Fruit fly (Drosophila melanogaster): Measurements from ENCODE around the gene yem.

Gene yem

dm6 chr3R:29116167-29116725, 6.4 kb downstream of the yem start, which contains the start of gene Atg14 (continued):
- TF ChIP-seq Med (GFP tag) (peak; percentile 87), repo (GFP tag; optimal IDR thresholded peaks at IDR 0.05) (peak; percentile 19), corto (GFP tag; optimal IDR thresholded peaks at IDR 0.05) (no peak), CG1603 (tag; optimal IDR thresholded peaks at IDR 0.05) (peak; percentile 48), mirr (GFP tag; optimal IDR thresholded peaks at IDR 0.05) (peak; percentile 12), CG8290 (GFP tag; optimal IDR thresholded peaks at IDR 0.05) (no peak), CG8290 (tag; optimal IDR thresholded peaks at IDR 0.05) (peak in 1 of 2 experiments; percentile 54), Fer1 (GFP tag; optimal IDR thresholded peaks at IDR 0.05) (peak; percentile 37), Blimp-1 (GFP tag; optimal IDR thresholded peaks at IDR 0.05) (no peak), emc (GFP tag; optimal IDR thresholded peaks at IDR 0.05) (no peak), vvl (GFP tag; IDR thresholded peaks at IDR 0.05) (peak; percentile 43; the same call in 1 of the 2 replicates), CG18262 (tag; optimal IDR thresholded peaks at IDR 0.05) (peak; percentile 5), CG4617 (GFP tag; optimal IDR thresholded peaks at IDR 0.05; ENCODE audit: borderline replicate concordance) (peak; percentile 81), trem (tag; optimal IDR thresholded peaks at IDR 0.05) (peak; percentile 83), CG17186 (GFP tag; optimal IDR thresholded peaks at IDR 0.05) (peak; percentile 27), Myb (GFP tag; optimal IDR thresholded peaks at IDR 0.05) (peak; percentile 1), onecut (GFP tag; IDR thresholded peaks at IDR 0.05) (no peak), HLH4C (GFP tag; IDR thresholded peaks at IDR 0.05; ENCODE audit: partially characterized antibody) (peak; percentile 98), bbx (GFP tag; IDR thresholded peaks at IDR 0.05; ENCODE audit: partially characterized antibody) (peak; percentile 98), amos (GFP tag; IDR thresholded peaks at IDR 0.05; ENCODE audit: partially characterized antibody) (peak; percentile 92), CG6813 (GFP tag; optimal IDR thresholded peaks at IDR 0.05) (no peak), bigmax (GFP tag; optimal IDR thresholded peaks at IDR 0.05) (no peak), CG10267 (tag; optimal IDR thresholded peaks at IDR 0.05) (peak; percentile 99), CG3995 (GFP tag; optimal IDR thresholded peaks at IDR 0.05) (peak; percentile 32), NK7.1 (GFP tag; optimal IDR thresholded peaks at IDR 0.05) (no peak), klu (GFP tag; IDR thresholded peaks at IDR 0.05) (no peak), Doc3 (GFP tag; IDR thresholded peaks at IDR 0.05; ENCODE audit: partially characterized antibody) (peak; percentile 88), ci (GFP tag; IDR thresholded peaks at IDR 0.05) (no peak), CG12104 (GFP tag; optimal IDR thresholded peaks at IDR 0.05) (no peak), sna (GFP tag; IDR thresholded peaks at IDR 0.05; ENCODE audit: partially characterized antibody) (peak; percentile 97), exex (tag; optimal IDR thresholded peaks at IDR 0.05) (peak; percentile 37), Stat92E (GFP tag; optimal IDR thresholded peaks at IDR 0.05) (peak in 1 of 3 experiments; percentile 11), Mes4 (GFP tag; optimal IDR thresholded peaks at IDR 0.05) (no peak), ato (GFP tag; IDR thresholded peaks at IDR 0.05; ENCODE audit: partially characterized antibody) (peak; percentile 92), pzg (GFP tag; optimal IDR thresholded peaks at IDR 0.05) (peak; percentile 81), CG4707 (GFP tag; optimal IDR thresholded peaks at IDR 0.05) (peak; percentile 2), nmo (GFP tag; optimal IDR thresholded peaks at IDR 0.05) (peak; percentile 20), CG17361 (GFP tag; IDR thresholded peaks at IDR 0.05) (0 out of 3 replicates have a peak, but pooled peaks have one; percentile 16), CG17912 (GFP tag; optimal IDR thresholded peaks at IDR 0.05) (no peak), CG2116 (GFP tag; optimal IDR thresholded peaks at IDR 0.05) (peak; percentile 81), Bgb (GFP tag; IDR thresholded peaks at IDR 0.05; ENCODE audit: partially characterized antibody) (peak; percentile 96), HmgZ (tag; optimal IDR thresholded peaks at IDR 0.05) (peak; percentile 69), CG14860 (GFP tag; IDR thresholded peaks at IDR 0.05; ENCODE audit: partially characterized antibody) (peak; percentile 92), CG9876 (GFP tag; optimal IDR thresholded peaks at IDR 0.05) (no peak), bcd (GFP tag; optimal IDR thresholded peaks at IDR 0.05) (no peak), YL-1 (GFP tag; optimal IDR thresholded peaks at IDR 0.05) (peak; percentile 81), vfl (GFP tag; optimal IDR thresholded peaks at IDR 0.05) (peak; percentile 10), stwl (tag; optimal IDR thresholded peaks at IDR 0.05) (peak; percentile 75), CG15011 (GFP tag; optimal IDR thresholded peaks at IDR 0.05) (no peak)

All from whole organism, embryonic.